Worm (Caenorhabditis elegans) whole organism, L4 larva: Measurements from ENCODE around the gene F14E5.8.
A peak's percentile ranks its signal among the peaks of the same experiment; 100 is the strongest.

Experiments
- F37D6.2 ChIP-seq: sonication (generic microtip); optimal IDR thresholded peaks from 2 replicates; lab custom pipeline; 2016; ENCODE audit warnings: mild to moderate bottlenecking, missing genetic modification characterization, missing compliant biosample characterization
- ama-1 ChIP-seq: fragments of 150-350 bp; optimal IDR thresholded peaks from 2 replicates; lab custom pipeline; 2014; ENCODE audit warnings: inconsistent platforms, mixed read lengths
- lin-15B ChIP-seq: fragments of 150-350 bp; sonication (generic microtip); optimal IDR thresholded peaks from 3 replicates; lab custom pipeline; 2014; ENCODE audit warnings: missing biosample characterization, missing genetic modification characterization
- lin-39 ChIP-seq: fragments of 150-350 bp; optimal IDR thresholded peaks from 2 replicates; lab custom pipeline; 2014; ENCODE audit warnings: missing biosample characterization, missing genetic modification reagents, missing genetic modification characterization
- mdl-1 ChIP-seq, 2 experiments: fragments of 150-350 bp in 1 of 2; sonication (generic microtip) in 1 of 2; optimal IDR thresholded peaks; 2 replicates each; lab custom pipeline; 2014 to 2017; ENCODE audit warnings: missing biosample characterization in 2 of 2, missing genetic modification characterization in 2 of 2
- nhr-25 ChIP-seq: sonication (generic microtip); optimal IDR thresholded peaks from 2 replicates; lab custom pipeline; 2017; ENCODE audit warnings: missing genetic modification characterization, mild to moderate bottlenecking, missing compliant biosample characterization, antibody characterized with exemption, moderate library complexity, borderline replicate concordance; ENCODE audit not compliant: insufficient read depth
- pha-4 ChIP-seq, 2 experiments: fragments of 150-350 bp in 1 of 2; fragments of 200-800 bp in 1 of 2; sonication (Bioruptor generic) in 1 of 2; IDR thresholded peaks in 1 of 2; optimal IDR thresholded peaks in 1 of 2; 2 replicates each; pipeline versions ENCODE4 v1.3.6 to Lab custom; 2014 to 2022; ENCODE audit warnings: missing genetic modification characterization in 2 of 2, missing genetic modification reagents in 2 of 2, missing biosample characterization in 1 of 2, missing compliant biosample characterization in 1 of 2
- tag-97 ChIP-seq: fragments of 200-800 bp; sonication (Bioruptor generic); IDR thresholded peaks from 2 replicates; pipeline ENCODE4 v1.3.6; 2022; ENCODE audit warnings: missing genetic modification characterization, missing compliant biosample characterization
- zfp-3 ChIP-seq: fragments of 200-800 bp; sonication (Bioruptor generic); conservative IDR thresholded peaks from 2 replicates; pipeline ENCODE4 v1.3.6; 2022; ENCODE audit warnings: missing genetic modification reagents, missing genetic modification characterization, missing compliant biosample characterization

DNA sequence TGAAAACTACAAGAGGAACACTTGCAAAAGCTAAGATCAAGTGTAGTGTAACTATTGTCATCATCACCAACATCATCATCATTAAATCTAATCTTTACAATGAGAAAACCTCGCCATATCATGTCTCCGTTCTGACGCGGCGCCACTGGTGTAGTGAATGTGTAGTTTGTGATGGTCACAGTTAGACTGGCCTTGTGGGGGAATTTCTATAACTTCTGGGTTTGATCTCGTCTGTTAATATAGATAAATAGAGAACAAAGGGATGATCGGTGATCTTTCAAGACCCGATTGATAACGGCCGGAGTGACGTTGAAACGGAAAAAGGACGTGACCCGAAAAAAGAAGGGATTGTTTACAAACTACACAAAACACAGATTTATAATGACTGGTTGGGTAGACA, 20.9 kb downstream of the F14E5.8 start:
- TF ChIP-seq lin-39 (tag; lab: Kevin White, UChicago) = no peak
- no peak for TF ChIP-seq pha-4 (GFP tag; IDR thresholded peaks at IDR 0.05; lab: Robert Waterston, UW)
- TF ChIP-seq pha-4 (tag; optimal IDR thresholded peaks at IDR 0.05; lab: Kevin White, UChicago) = no peak
- TF ChIP-seq zfp-3 = no peak
- no peak for TF ChIP-seq F37D6.2 (tag; lab: Kevin White, UChicago)
- TF ChIP-seq lin-15B (tag; lab: Kevin White, UChicago) = no peak
- no peak for TF ChIP-seq ama-1 (lab: Kevin White, UChicago)
- TF ChIP-seq mdl-1 (tag; optimal IDR thresholded peaks at IDR 0.05; lab: Kevin White, UChicago) = peak in 1 of 2 experiments; percentile 67
- no peak for TF ChIP-seq tag-97 (GFP tag; lab: Robert Waterston, UW)
- peak; percentile 34 for TF ChIP-seq nhr-25 (tag; lab: Kevin White, UChicago)
